Fruit fly (Drosophila melanogaster) whole organism, embryonic: ENCODE data around the gene XRCC1.

Source experiments
- Atf3 ChIP-seq: fragments of 200-800 bp; sonication (Bioruptor generic); optimal IDR thresholded peaks from 3 replicates; lab custom pipeline; 2016; ENCODE audit warnings: missing biosample characterization, missing genetic modification characterization
- C15 ChIP-seq: fragments of 200-800 bp; sonication (Bioruptor generic); IDR thresholded peaks from 3 replicates; pipeline ENCODE4 v1.3.6; 2022; ENCODE audit warnings: missing biosample characterization, missing genetic modification characterization
- CG10147 ChIP-seq: fragments of 200-800 bp; sonication (Bioruptor generic); optimal IDR thresholded peaks from 2 replicates; lab custom pipeline; 2019; ENCODE audit warnings: missing biosample characterization, mild to moderate bottlenecking, missing genetic modification characterization, moderate library complexity
- CG11695 ChIP-seq: fragments of 200-800 bp; sonication (Bioruptor generic); IDR thresholded peaks from 3 replicates; pipeline ENCODE4 v1.3.6; 2022; ENCODE audit warnings: missing biosample characterization, missing genetic modification characterization
- CG12744 ChIP-seq: fragments of 200-800 bp; sonication (Bioruptor generic); optimal IDR thresholded peaks from 2 replicates; lab custom pipeline; 2016; ENCODE audit warnings: missing biosample characterization, missing genetic modification characterization
- CG13123 ChIP-seq: fragments of 200-800 bp; sonication (Bioruptor generic); optimal IDR thresholded peaks from 2 replicates; lab custom pipeline; 2016; ENCODE audit warnings: missing biosample characterization, missing genetic modification characterization
- CG13287 ChIP-seq: fragments of 200-800 bp; sonication (Bioruptor generic); IDR thresholded peaks from 2 replicates; pipeline ENCODE4 v1.3.6; 2022; ENCODE audit warnings: missing biosample characterization, missing genetic modification characterization; ENCODE audit not compliant: partially characterized antibody
- CG14441 ChIP-seq: fragments of 200-800 bp; sonication (Bioruptor generic); IDR thresholded peaks from 2 replicates; pipeline ENCODE4 v1.3.6; 2022; ENCODE audit warnings: missing biosample characterization, missing genetic modification characterization
- CG14667 ChIP-seq: fragments of 200-800 bp; sonication (Bioruptor generic); IDR thresholded peaks from 2 replicates; pipeline ENCODE4 v1.3.6; 2022; ENCODE audit warnings: missing biosample characterization, missing genetic modification characterization
- CG14710 ChIP-seq: fragments of 200-800 bp; sonication (Bioruptor generic); optimal IDR thresholded peaks from 3 replicates; lab custom pipeline; 2019; ENCODE audit warnings: missing biosample characterization, mild to moderate bottlenecking, missing genetic modification characterization, moderate library complexity
- CG15269 ChIP-seq: fragments of 200-800 bp; sonication (Bioruptor generic); optimal IDR thresholded peaks from 2 replicates; lab custom pipeline; 2018; ENCODE audit warnings: missing biosample characterization, mild to moderate bottlenecking, missing genetic modification characterization, moderate library complexity
- CG2120 ChIP-seq: fragments of 200-800 bp; sonication (Bioruptor generic); optimal IDR thresholded peaks from 3 replicates; lab custom pipeline; 2016; ENCODE audit warnings: missing biosample characterization, missing genetic modification characterization
- CG31388 ChIP-seq: fragments of 200-800 bp; sonication (Bioruptor generic); optimal IDR thresholded peaks from 2 replicates; lab custom pipeline; 2016; ENCODE audit warnings: missing biosample characterization, missing genetic modification characterization
- CG34422 ChIP-seq: fragments of 200-800 bp; sonication (Bioruptor generic); IDR thresholded peaks from 3 replicates; pipeline ENCODE4 v1.3.6; 2022; ENCODE audit warnings: missing biosample characterization, missing genetic modification characterization
- CG4424 ChIP-seq: fragments of 200-800 bp; sonication (Bioruptor generic); optimal IDR thresholded peaks from 3 replicates; lab custom pipeline; 2016; ENCODE audit warnings: missing biosample characterization, missing genetic modification characterization
- CG8089 ChIP-seq: fragments of 200-800 bp; sonication (Bioruptor generic); optimal IDR thresholded peaks from 3 replicates; lab custom pipeline; 2016; ENCODE audit warnings: missing biosample characterization, missing genetic modification characterization
- CG8359 ChIP-seq: fragments of 200-800 bp; sonication (Bioruptor generic); optimal IDR thresholded peaks from 2 replicates; lab custom pipeline; 2017; ENCODE audit warnings: missing biosample characterization, mild to moderate bottlenecking, missing genetic modification characterization, borderline replicate concordance
- CG8388 ChIP-seq: fragments of 200-800 bp; sonication (Bioruptor generic); optimal IDR thresholded peaks from 2 replicates; lab custom pipeline; 2019; ENCODE audit warnings: missing biosample characterization, mild to moderate bottlenecking, missing genetic modification characterization, moderate library complexity
- CG8924 ChIP-seq: fragments of 200-800 bp; optimal IDR thresholded peaks from 3 replicates; lab custom pipeline; 2019; ENCODE audit warnings: missing biosample characterization, mild to moderate bottlenecking, missing genetic modification characterization, moderate library complexity
- CG8944 ChIP-seq: fragments of 200-800 bp; sonication (Bioruptor generic); optimal IDR thresholded peaks from 3 replicates; lab custom pipeline; 2016; ENCODE audit warnings: missing biosample characterization, missing genetic modification characterization
- CTCF ChIP-seq: fragments of 200-800 bp; sonication (Bioruptor generic); optimal IDR thresholded peaks from 2 replicates; lab custom pipeline; 2017; ENCODE audit warnings: missing biosample characterization, mild to moderate bottlenecking, missing genetic modification characterization, moderate library complexity
- Dp ChIP-seq: fragments of 200-800 bp; sonication (Bioruptor generic); optimal IDR thresholded peaks from 2 replicates; lab custom pipeline; 2018; ENCODE audit warnings: missing biosample characterization, mild to moderate bottlenecking, missing genetic modification characterization, moderate library complexity
- E2f1 ChIP-seq: fragments of 200-800 bp; sonication (Bioruptor generic); IDR thresholded peaks from 2 replicates; pipeline ENCODE4 v1.3.6; 2022; ENCODE audit warnings: missing biosample characterization, missing genetic modification characterization
- H15 ChIP-seq: fragments of 200-800 bp; sonication (Bioruptor generic); IDR thresholded peaks from 3 replicates; pipeline ENCODE4 v1.3.6; 2022; ENCODE audit warnings: missing biosample characterization, missing genetic modification characterization
- H2.0 ChIP-seq: fragments of 200-800 bp; sonication (Bioruptor generic); IDR thresholded peaks from 2 replicates; pipeline ENCODE4 v1.3.6; 2022; ENCODE audit warnings: missing biosample characterization, missing genetic modification characterization
- Hr51 ChIP-seq, 2 experiments: fragments of 200-800 bp; sonication (Bioruptor generic); optimal IDR thresholded peaks; 2 replicates in 1 of 2; 3 replicates in 1 of 2; lab custom pipeline; 2016 to 2018; ENCODE audit warnings: missing biosample characterization in 2 of 2, missing genetic modification characterization in 2 of 2, mild to moderate bottlenecking in 1 of 2, moderate library complexity in 1 of 2
- NK7.1 ChIP-seq: fragments of 200-800 bp; sonication (Bioruptor generic); optimal IDR thresholded peaks from 3 replicates; lab custom pipeline; 2016; ENCODE audit warnings: missing biosample characterization, missing genetic modification characterization
- Oaz ChIP-seq: fragments of 200-800 bp; sonication (Bioruptor generic); IDR thresholded peaks from 2 replicates; pipeline ENCODE4 v1.3.6; 2022; ENCODE audit warnings: missing biosample characterization, missing genetic modification characterization
- Oli ChIP-seq: fragments of 200-800 bp; sonication (Bioruptor generic); optimal IDR thresholded peaks from 2 replicates; lab custom pipeline; 2018; ENCODE audit warnings: missing biosample characterization, mild to moderate bottlenecking, missing genetic modification characterization, moderate library complexity
- Opbp ChIP-seq: fragments of 200-800 bp; sonication (Bioruptor generic); IDR thresholded peaks from 3 replicates; pipeline ENCODE4 v1.3.6; 2022; ENCODE audit warnings: missing biosample characterization, missing genetic modification characterization; ENCODE audit not compliant: partially characterized antibody
- Optix ChIP-seq: fragments of 200-800 bp; sonication (Bioruptor generic); IDR thresholded peaks from 3 replicates; pipeline ENCODE4 v1.3.6; 2022; ENCODE audit warnings: missing biosample characterization, missing genetic modification characterization
- Side ChIP-seq: fragments of 200-800 bp; sonication (Bioruptor generic); optimal IDR thresholded peaks from 2 replicates; lab custom pipeline; 2016; ENCODE audit warnings: missing biosample characterization, missing genetic modification characterization
- Sin3A ChIP-seq: fragments of >200 bp; optimal IDR thresholded peaks from 2 replicates; lab custom pipeline; 2018
- Xbp1 ChIP-seq: fragments of 200-800 bp; sonication (Bioruptor generic); optimal IDR thresholded peaks from 3 replicates; lab custom pipeline; 2016; ENCODE audit warnings: missing biosample characterization, mild to moderate bottlenecking, missing genetic modification characterization
- crol ChIP-seq: fragments of 200-800 bp; sonication (Bioruptor generic); IDR thresholded peaks from 2 replicates; pipeline ENCODE4 v1.3.6; 2022; ENCODE audit warnings: missing biosample characterization, missing genetic modification characterization
- dan ChIP-seq: fragments of 200-800 bp; sonication (Bioruptor generic); IDR thresholded peaks from 2 replicates; pipeline ENCODE4 v1.3.6; 2022; ENCODE audit warnings: missing biosample characterization, missing genetic modification characterization
- dmrt99B ChIP-seq: fragments of 200-800 bp; sonication (Bioruptor generic); optimal IDR thresholded peaks from 2 replicates; lab custom pipeline; 2018; ENCODE audit warnings: missing biosample characterization, mild to moderate bottlenecking, missing genetic modification characterization, moderate library complexity
- gt ChIP-seq: fragments of 200-800 bp; sonication (Bioruptor generic); IDR thresholded peaks from 2 replicates; pipeline ENCODE4 v1.3.6; 2022; ENCODE audit warnings: missing biosample characterization, missing genetic modification characterization
- ham ChIP-seq: fragments of 200-800 bp; sonication (Bioruptor generic); IDR thresholded peaks from 2 replicates; pipeline ENCODE4 v1.3.6; 2022; ENCODE audit warnings: missing biosample characterization, missing genetic modification characterization
- inv ChIP-seq: fragments of 200-800 bp; sonication (Bioruptor generic); IDR thresholded peaks from 2 replicates; pipeline ENCODE4 v1.3.6; 2022; ENCODE audit warnings: missing biosample characterization, missing genetic modification characterization; ENCODE audit not compliant: partially characterized antibody
- knrl ChIP-seq: fragments of 200-800 bp; sonication (Bioruptor generic); IDR thresholded peaks from 3 replicates; pipeline ENCODE4 v1.3.6; 2022; ENCODE audit warnings: missing biosample characterization, missing genetic modification characterization; ENCODE audit not compliant: partially characterized antibody
- lola ChIP-seq, 3 experiments: fragments of >200 bp in 2 of 3; fragments of 200-800 bp in 1 of 3; sonication (Bioruptor generic) in 1 of 3; optimal IDR thresholded peaks; 2 replicates each; lab custom pipeline; 2017 to 2019; ENCODE audit warnings: missing biosample characterization in 3 of 3, missing genetic modification characterization in 3 of 3, mild to moderate bottlenecking in 1 of 3, moderate library complexity in 1 of 3
- nmo ChIP-seq: fragments of 200-800 bp; sonication (Bioruptor generic); optimal IDR thresholded peaks from 2 replicates; lab custom pipeline; 2018; ENCODE audit warnings: missing biosample characterization, mild to moderate bottlenecking, missing genetic modification characterization, moderate library complexity
- pb ChIP-seq: fragments of 200-800 bp; sonication (Bioruptor generic); optimal IDR thresholded peaks from 3 replicates; lab custom pipeline; 2016; ENCODE audit warnings: missing biosample characterization, missing genetic modification characterization
- rib ChIP-seq: fragments of 200-800 bp; sonication (Bioruptor generic); IDR thresholded peaks from 2 replicates; pipeline ENCODE4 v1.3.6; 2022; ENCODE audit warnings: missing biosample characterization, missing genetic modification characterization
- sd ChIP-seq: fragments of 200-800 bp; sonication (Bioruptor generic); optimal IDR thresholded peaks from 3 replicates; lab custom pipeline; 2018; ENCODE audit warnings: missing biosample characterization, mild to moderate bottlenecking, missing genetic modification characterization, moderate library complexity
- sens-2 ChIP-seq: fragments of 200-800 bp; sonication (Bioruptor generic); IDR thresholded peaks from 2 replicates; pipeline ENCODE4 v1.3.6; 2022; ENCODE audit warnings: missing biosample characterization, missing genetic modification characterization
- trh ChIP-seq: fragments of 200-800 bp; sonication (Bioruptor generic); optimal IDR thresholded peaks from 2 replicates; lab custom pipeline; 2016; ENCODE audit warnings: missing biosample characterization, missing genetic modification characterization
- unc-4 ChIP-seq: fragments of 200-800 bp; sonication (Bioruptor generic); IDR thresholded peaks from 2 replicates; pipeline ENCODE4 v1.3.6; 2022; ENCODE audit warnings: missing biosample characterization, missing genetic modification characterization; ENCODE audit not compliant: partially characterized antibody
- vnd ChIP-seq: fragments of 200-800 bp; sonication (Bioruptor generic); IDR thresholded peaks from 3 replicates; pipeline ENCODE4 v1.3.6; 2022; ENCODE audit warnings: missing biosample characterization, missing genetic modification characterization; ENCODE audit not compliant: partially characterized antibody

XRCC1 gene

DNA sequence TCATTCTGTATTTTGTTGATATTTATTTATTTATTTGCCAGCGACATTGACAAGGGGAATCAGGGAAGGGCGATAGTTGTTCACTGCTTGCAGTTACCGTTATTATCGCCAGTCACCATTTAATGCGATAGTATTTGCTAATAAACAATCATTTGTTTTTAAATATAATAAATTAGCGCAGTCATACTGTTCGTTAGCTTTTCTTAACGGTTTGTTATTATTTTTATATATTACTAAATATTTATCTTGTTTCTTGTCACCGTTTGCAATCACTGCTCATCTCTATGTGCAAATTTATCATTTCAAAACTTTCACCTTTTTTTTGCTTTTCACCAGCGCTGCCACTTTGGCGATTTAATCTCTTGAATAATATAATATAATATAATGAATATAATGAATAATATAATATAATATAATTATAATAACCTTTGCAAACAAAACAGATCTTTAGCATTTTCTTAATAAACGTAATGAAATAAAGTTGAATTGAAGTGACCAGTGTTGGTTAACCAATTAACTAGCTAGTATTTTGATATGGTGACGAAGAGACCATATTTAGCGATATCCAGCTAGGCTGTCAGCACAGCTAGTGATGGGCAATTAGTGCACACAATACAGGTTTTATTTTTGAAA lies at the start of gene XRCC1, which contains the start of gene CG3309 (continued):
- TF ChIP-seq CG8924 (peak; percentile 69), NK7.1 (no peak), CG13287 (GFP tag; lab: Robert Waterston, UW) (peak; percentile 86), Dp (peak; percentile 31), CG15269 (tag; lab: Kevin White, UChicago) (peak; percentile 50), CG8388 (GFP tag; lab: Kevin White, UChicago) (peak; percentile 33), CG31388 (GFP tag; lab: Kevin White, UChicago) (no peak), CG34422 (GFP tag; lab: Robert Waterston, UW) (peak; percentile 78; the same call in 2 of the 3 replicates), ham (GFP tag; lab: Robert Waterston, UW) (no peak), E2f1 (peak; percentile 31; the same call in 1 of the 2 replicates), CG14710 (tag; lab: Kevin White, UChicago) (peak; percentile 65), CG2120 (GFP tag; lab: Kevin White, UChicago) (peak; percentile 47), inv (GFP tag; lab: Robert Waterston, UW) (peak; percentile 86), dan (GFP tag; lab: Robert Waterston, UW) (no peak), CG8944 (GFP tag; lab: Kevin White, UChicago) (no peak), Opbp (GFP tag; lab: Robert Waterston, UW) (peak; percentile 73), CG10147 (GFP tag; lab: Kevin White, UChicago) (peak; percentile 14), CG14667 (0 out of 2 replicates have a peak, but pooled peaks have one; percentile 13), sd (tag; lab: Kevin White, UChicago) (no peak), Optix (GFP tag; lab: Robert Waterston, UW) (no peak; the same call in 2 of the 3 replicates), Atf3 (GFP tag; lab: Kevin White, UChicago) (no peak), rib (GFP tag; lab: Robert Waterston, UW) (peak; percentile 46; the same call in 1 of the 2 replicates), CG8089 (GFP tag; lab: Kevin White, UChicago) (no peak), H2.0 (GFP tag; lab: Robert Waterston, UW) (peak; percentile 59), pb (GFP tag; lab: Kevin White, UChicago) (no peak), dmrt99B (tag; lab: Kevin White, UChicago) (no peak), Side (no peak), CG8359 (no peak), C15 (GFP tag; lab: Robert Waterston, UW) (peak; percentile 28; the same call in 1 of the 3 replicates), CG4424 (GFP tag; lab: Kevin White, UChicago) (peak; percentile 28), CG14441 (GFP tag; lab: Robert Waterston, UW) (peak; percentile 35; the same call in 1 of the 2 replicates), unc-4 (peak; percentile 78), CG12744 (GFP tag; lab: Kevin White, UChicago) (no peak), crol (GFP tag; lab: Robert Waterston, UW) (no peak), Xbp1 (GFP tag; lab: Kevin White, UChicago) (peak; percentile 48), knrl (peak; percentile 91), Hr51 (GFP tag; optimal IDR thresholded peaks at IDR 0.05; lab: Kevin White, UChicago) (peak in 1 of 2 experiments; percentile 29), Sin3A (lab: Kevin White, UChicago) (no peak), CG11695 (GFP tag; lab: Robert Waterston, UW) (no peak), vnd (GFP tag; lab: Robert Waterston, UW) (peak; percentile 87), lola (GFP tag; optimal IDR thresholded peaks at IDR 0.05; lab: Kevin White, UChicago) (peak in 1 of 3 experiments; percentile 46), CTCF (GFP tag; lab: Kevin White, UChicago) (no peak), trh (no peak), H15 (GFP tag; lab: Robert Waterston, UW) (peak; percentile 54; the same call in 1 of the 3 replicates), Oli (tag; lab: Kevin White, UChicago) (peak; percentile 23), sens-2 (GFP tag; lab: Robert Waterston, UW) (no peak), gt (GFP tag; lab: Robert Waterston, UW) (peak; percentile 28; the same call in 1 of the 2 replicates), CG13123 (GFP tag; lab: Kevin White, UChicago) (no peak), Oaz (GFP tag; lab: Robert Waterston, UW) (peak; percentile 49; the same call in 1 of the 2 replicates), nmo (GFP tag; lab: Kevin White, UChicago) (peak; percentile 55)
